Fruit fly (Drosophila melanogaster): ENCODE data around the gene CG14072.

DNA sequence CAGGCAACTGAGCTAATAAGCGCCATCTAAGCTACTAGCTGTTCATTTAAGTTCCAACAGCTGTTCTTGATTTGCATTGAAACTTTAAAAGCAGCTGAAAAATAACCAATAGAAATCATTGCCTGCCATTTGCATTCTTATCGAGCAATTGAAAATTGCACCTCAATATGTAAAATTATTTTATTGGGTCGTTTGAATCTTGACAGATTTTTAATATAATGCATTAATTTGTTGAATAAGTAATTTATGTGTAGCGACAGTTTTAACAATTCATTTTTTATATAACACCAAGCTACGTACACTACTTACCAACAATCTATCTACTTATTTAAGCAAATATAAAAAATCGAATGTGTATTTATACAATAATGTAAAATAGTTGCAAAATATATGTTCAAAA is 25.9 kb upstream of the CG14072 start, which contains the start of gene CG14069:
- no peak for TF ChIP-seq CTCF (optimal IDR thresholded peaks at IDR 0.05)
- TF ChIP-seq CG8478 (optimal IDR thresholded peaks at IDR 0.05) = no peak
